Fruit fly (Drosophila melanogaster) whole organism, embryonic: Measurements from ENCODE around the gene Cerk.

Source experiments
- Ada2b ChIP-seq: fragments of 200-800 bp; sonication (Bioruptor generic); IDR thresholded peaks from 2 replicates; pipeline ENCODE4 v1.3.6; 2022; ENCODE audit warnings: missing biosample characterization, missing genetic modification characterization
- CG10147 ChIP-seq: fragments of 200-800 bp; sonication (Bioruptor generic); optimal IDR thresholded peaks from 2 replicates; lab custom pipeline; 2019; ENCODE audit warnings: missing biosample characterization, mild to moderate bottlenecking, missing genetic modification characterization, moderate library complexity
- CG10267 ChIP-seq: fragments of 200-800 bp; sonication (Bioruptor generic); optimal IDR thresholded peaks from 2 replicates; lab custom pipeline; 2018; ENCODE audit warnings: missing biosample characterization, mild to moderate bottlenecking, missing genetic modification characterization, moderate library complexity
- CG10431 ChIP-seq: fragments of 200-800 bp; sonication (Bioruptor generic); optimal IDR thresholded peaks from 3 replicates; lab custom pipeline; 2018; ENCODE audit warnings: missing biosample characterization, mild to moderate bottlenecking, missing genetic modification characterization
- CG10654 ChIP-seq: fragments of 200-800 bp; sonication (Bioruptor generic); optimal IDR thresholded peaks from 2 replicates; lab custom pipeline; 2016; ENCODE audit warnings: missing biosample characterization, missing genetic modification characterization
- CG11398 ChIP-seq: fragments of 200-800 bp; sonication (Bioruptor generic); optimal IDR thresholded peaks from 2 replicates; lab custom pipeline; 2016; ENCODE audit warnings: missing biosample characterization, missing genetic modification characterization
- CG11560 ChIP-seq: fragments of 200-800 bp; sonication (Bioruptor generic); IDR thresholded peaks from 3 replicates; pipeline ENCODE4 v1.3.6; 2022; ENCODE audit warnings: missing biosample characterization, missing genetic modification characterization
- CG13775 ChIP-seq: fragments of 200-800 bp; sonication (Bioruptor generic); optimal IDR thresholded peaks from 3 replicates; lab custom pipeline; 2017; ENCODE audit warnings: missing biosample characterization, mild to moderate bottlenecking, missing genetic modification characterization
- CG14667 ChIP-seq: fragments of 200-800 bp; sonication (Bioruptor generic); IDR thresholded peaks from 2 replicates; pipeline ENCODE4 v1.3.6; 2022; ENCODE audit warnings: missing biosample characterization, missing genetic modification characterization
- CG14860 ChIP-seq: fragments of 200-800 bp; sonication (Bioruptor generic); IDR thresholded peaks from 3 replicates; pipeline ENCODE4 v1.3.6; 2022; ENCODE audit warnings: missing biosample characterization, missing genetic modification characterization; ENCODE audit not compliant: partially characterized antibody
- CG15269 ChIP-seq: fragments of 200-800 bp; sonication (Bioruptor generic); optimal IDR thresholded peaks from 2 replicates; lab custom pipeline; 2018; ENCODE audit warnings: missing biosample characterization, mild to moderate bottlenecking, missing genetic modification characterization, moderate library complexity
- CG17612 ChIP-seq: fragments of 200-800 bp; sonication (Bioruptor generic); IDR thresholded peaks from 2 replicates; pipeline ENCODE4 v1.3.6; 2022; ENCODE audit warnings: missing biosample characterization, missing genetic modification characterization
- CG18262 ChIP-seq: fragments of 200-800 bp; optimal IDR thresholded peaks from 3 replicates; lab custom pipeline; 2019; ENCODE audit warnings: missing biosample characterization, mild to moderate bottlenecking, missing genetic modification characterization, moderate library complexity
- CG18599 ChIP-seq: fragments of 200-800 bp; sonication (Bioruptor generic); optimal IDR thresholded peaks from 3 replicates; lab custom pipeline; 2017; ENCODE audit warnings: missing biosample characterization, missing genetic modification characterization, mild to moderate bottlenecking, moderate library complexity, missing genetic modification reagents
- CG2712 ChIP-seq: fragments of 200-800 bp; optimal IDR thresholded peaks from 3 replicates; lab custom pipeline; 2019; ENCODE audit warnings: missing biosample characterization, mild to moderate bottlenecking, missing genetic modification characterization, moderate library complexity
- CG30020 ChIP-seq: fragments of 200-800 bp; optimal IDR thresholded peaks from 2 replicates; lab custom pipeline; 2019; ENCODE audit warnings: missing biosample characterization, mild to moderate bottlenecking, missing genetic modification characterization, moderate library complexity
- CG3163 ChIP-seq: fragments of 200-800 bp; sonication (Bioruptor generic); optimal IDR thresholded peaks from 3 replicates; lab custom pipeline; 2016; ENCODE audit warnings: missing biosample characterization, missing genetic modification characterization
- CG3281 ChIP-seq: fragments of 200-800 bp; sonication (Bioruptor generic); optimal IDR thresholded peaks from 3 replicates; lab custom pipeline; 2017; ENCODE audit warnings: missing biosample characterization, mild to moderate bottlenecking, missing genetic modification characterization
- CG33213 ChIP-seq: fragments of 200-800 bp; sonication (Bioruptor generic); optimal IDR thresholded peaks from 3 replicates; lab custom pipeline; 2016; ENCODE audit warnings: missing biosample characterization, missing genetic modification characterization
- CG42726 ChIP-seq: fragments of 200-800 bp; sonication (Bioruptor generic); IDR thresholded peaks from 2 replicates; pipeline ENCODE4 v1.3.6; 2022; ENCODE audit warnings: missing biosample characterization, missing genetic modification characterization; ENCODE audit not compliant: partially characterized antibody
- CG4424 ChIP-seq: fragments of 200-800 bp; sonication (Bioruptor generic); optimal IDR thresholded peaks from 3 replicates; lab custom pipeline; 2016; ENCODE audit warnings: missing biosample characterization, missing genetic modification characterization
- CG4854 ChIP-seq: fragments of 200-800 bp; sonication (Bioruptor generic); optimal IDR thresholded peaks from 2 replicates; lab custom pipeline; 2016; ENCODE audit warnings: missing biosample characterization, missing genetic modification characterization, inconsistent platforms
- Dp ChIP-seq: fragments of 200-800 bp; sonication (Bioruptor generic); optimal IDR thresholded peaks from 2 replicates; lab custom pipeline; 2018; ENCODE audit warnings: missing biosample characterization, mild to moderate bottlenecking, missing genetic modification characterization, moderate library complexity
- Fer1 ChIP-seq: fragments of 200-800 bp; sonication (Bioruptor generic); optimal IDR thresholded peaks from 2 replicates; lab custom pipeline; 2017; ENCODE audit warnings: missing biosample characterization, mild to moderate bottlenecking, missing genetic modification characterization
- GATAe ChIP-seq: fragments of 200-800 bp; sonication (Bioruptor generic); conservative IDR thresholded peaks from 2 replicates; pipeline ENCODE4 v1.3.6; 2022; ENCODE audit warnings: missing biosample characterization, missing genetic modification characterization
- Gsc ChIP-seq: fragments of 200-800 bp; sonication (Bioruptor generic); IDR thresholded peaks from 2 replicates; pipeline ENCODE4 v1.3.6; 2022; ENCODE audit warnings: missing biosample characterization, missing genetic modification characterization
- Hey ChIP-seq: fragments of 200-800 bp; sonication (Bioruptor generic); optimal IDR thresholded peaks from 3 replicates; lab custom pipeline; 2018; ENCODE audit warnings: missing biosample characterization, mild to moderate bottlenecking, missing genetic modification characterization
- Hsf ChIP-seq: fragments of 200-800 bp; sonication (Bioruptor generic); optimal IDR thresholded peaks from 3 replicates; lab custom pipeline; 2016; ENCODE audit warnings: missing biosample characterization, missing genetic modification characterization
- Meics ChIP-seq: fragments of 200-800 bp; sonication (Bioruptor generic); optimal IDR thresholded peaks from 2 replicates; lab custom pipeline; 2017; ENCODE audit warnings: missing biosample characterization, mild to moderate bottlenecking, missing genetic modification characterization
- NK7.1 ChIP-seq: fragments of 200-800 bp; sonication (Bioruptor generic); optimal IDR thresholded peaks from 3 replicates; lab custom pipeline; 2016; ENCODE audit warnings: missing biosample characterization, missing genetic modification characterization
- Nf-YB ChIP-seq: fragments of 200-800 bp; sonication (Bioruptor generic); optimal IDR thresholded peaks from 3 replicates; lab custom pipeline; 2019; ENCODE audit warnings: missing biosample characterization, mild to moderate bottlenecking, missing genetic modification characterization, moderate library complexity
- Nf-YC ChIP-seq: fragments of 200-800 bp; optimal IDR thresholded peaks from 3 replicates; lab custom pipeline; 2019; ENCODE audit warnings: missing biosample characterization, mild to moderate bottlenecking, missing genetic modification characterization, moderate library complexity
- Oli ChIP-seq: fragments of 200-800 bp; sonication (Bioruptor generic); optimal IDR thresholded peaks from 2 replicates; lab custom pipeline; 2018; ENCODE audit warnings: missing biosample characterization, mild to moderate bottlenecking, missing genetic modification characterization, moderate library complexity
- Rfx ChIP-seq: fragments of 200-800 bp; sonication (Bioruptor generic); IDR thresholded peaks from 2 replicates; pipeline ENCODE4 v1.3.6; 2022; ENCODE audit warnings: missing biosample characterization, missing genetic modification characterization
- YL-1 ChIP-seq: fragments of 200-800 bp; sonication (Bioruptor generic); optimal IDR thresholded peaks from 3 replicates; lab custom pipeline; 2017; ENCODE audit warnings: missing biosample characterization, mild to moderate bottlenecking, missing genetic modification characterization
- br ChIP-seq: fragments of >200 bp; optimal IDR thresholded peaks from 2 replicates; lab custom pipeline; 2017
- btn ChIP-seq: fragments of 200-800 bp; sonication (Bioruptor generic); optimal IDR thresholded peaks from 2 replicates; lab custom pipeline; 2016; ENCODE audit warnings: missing biosample characterization, missing genetic modification characterization
- da ChIP-seq: fragments of 200-800 bp; sonication (Bioruptor generic); optimal IDR thresholded peaks from 2 replicates; lab custom pipeline; 2016; ENCODE audit warnings: missing biosample characterization, missing genetic modification characterization
- fd102C ChIP-seq: fragments of 200-800 bp; sonication (Bioruptor generic); optimal IDR thresholded peaks from 2 replicates; lab custom pipeline; 2018; ENCODE audit warnings: missing biosample characterization, mild to moderate bottlenecking, missing genetic modification characterization, moderate library complexity
- gro ChIP-seq: fragments of 200-800 bp; sonication (Bioruptor generic); optimal IDR thresholded peaks from 2 replicates; lab custom pipeline; 2016; ENCODE audit warnings: missing biosample characterization, missing genetic modification characterization
- hbn ChIP-seq: fragments of 200-800 bp; sonication (Bioruptor generic); IDR thresholded peaks from 2 replicates; pipeline ENCODE4 v1.3.6; 2022; ENCODE audit warnings: missing biosample characterization, missing genetic modification characterization; ENCODE audit not compliant: partially characterized antibody
- her ChIP-seq: fragments of 200-800 bp; sonication (Bioruptor generic); optimal IDR thresholded peaks from 2 replicates; lab custom pipeline; 2016; ENCODE audit warnings: missing biosample characterization, missing genetic modification characterization
- oc ChIP-seq: fragments of 200-800 bp; sonication (Bioruptor generic); optimal IDR thresholded peaks from 2 replicates; lab custom pipeline; 2018; ENCODE audit warnings: missing biosample characterization, mild to moderate bottlenecking, missing genetic modification characterization, moderate library complexity
- row ChIP-seq: fragments of 200-800 bp; sonication (Bioruptor generic); IDR thresholded peaks from 3 replicates; pipeline ENCODE4 v1.3.6; 2022; ENCODE audit warnings: missing biosample characterization, missing genetic modification characterization
- sim ChIP-seq: fragments of 200-800 bp; sonication (Bioruptor generic); IDR thresholded peaks from 2 replicates; pipeline ENCODE4 v1.3.6; 2022; ENCODE audit warnings: missing biosample characterization, missing genetic modification characterization
- sisA ChIP-seq: fragments of 200-800 bp; sonication (Bioruptor generic); IDR thresholded peaks from 2 replicates; pipeline ENCODE4 v1.3.6; 2022; ENCODE audit warnings: missing biosample characterization, missing genetic modification characterization
- sna ChIP-seq: fragments of 200-800 bp; sonication (Bioruptor generic); IDR thresholded peaks from 2 replicates; pipeline ENCODE4 v1.3.6; 2022; ENCODE audit warnings: missing biosample characterization, missing genetic modification characterization; ENCODE audit not compliant: partially characterized antibody
- sug ChIP-seq: fragments of 200-800 bp; optimal IDR thresholded peaks from 2 replicates; lab custom pipeline; 2019; ENCODE audit warnings: missing biosample characterization, mild to moderate bottlenecking, missing genetic modification characterization, moderate library complexity
- trem ChIP-seq: fragments of 200-800 bp; optimal IDR thresholded peaks from 3 replicates; lab custom pipeline; 2019; ENCODE audit warnings: missing biosample characterization, mild to moderate bottlenecking, missing genetic modification characterization, moderate library complexity
- usp ChIP-seq: fragments of >200 bp; optimal IDR thresholded peaks from 2 replicates; lab custom pipeline; 2017; ENCODE audit warnings: missing biosample characterization, missing genetic modification characterization
- vnd ChIP-seq: fragments of 200-800 bp; sonication (Bioruptor generic); IDR thresholded peaks from 3 replicates; pipeline ENCODE4 v1.3.6; 2022; ENCODE audit warnings: missing biosample characterization, missing genetic modification characterization; ENCODE audit not compliant: partially characterized antibody
- zfh1 ChIP-seq: fragments of 200-800 bp; sonication (Bioruptor generic); IDR thresholded peaks from 3 replicates; pipeline ENCODE4 v1.3.6; 2022; ENCODE audit warnings: missing biosample characterization, missing genetic modification characterization

The Cerk gene

dm6 chr3R:5371563-5371962 is 3.5 kb upstream of the Cerk start, which contains the start of gene Polr2F (continued):
- TF ChIP-seq CG2712 (tag; lab: Kevin White, UChicago), result peak; percentile 73
- TF ChIP-seq oc (tag; lab: Kevin White, UChicago), result peak; percentile 46
- peak; percentile 54 for TF ChIP-seq CG18262 (tag; lab: Kevin White, UChicago)
- TF ChIP-seq GATAe, result peak; percentile 34; the same call in 1 of the 2 replicates
- TF ChIP-seq Nf-YB (GFP tag; lab: Kevin White, UChicago), result no peak
- peak; percentile 92 for TF ChIP-seq Hsf (GFP tag; lab: Kevin White, UChicago)
- no peak for TF ChIP-seq vnd (GFP tag; lab: Robert Waterston, UW)
- TF ChIP-seq da, result peak; percentile 76
- TF ChIP-seq NK7.1 (GFP tag; lab: Kevin White, UChicago), result peak; percentile 77
- peak; percentile 76 for TF ChIP-seq Meics (GFP tag; lab: Kevin White, UChicago)
- peak; percentile 9 for TF ChIP-seq fd102C (GFP tag; lab: Kevin White, UChicago)
- TF ChIP-seq Rfx (GFP tag; lab: Robert Waterston, UW), result peak; percentile 94
- TF ChIP-seq CG33213 (GFP tag; lab: Kevin White, UChicago), result peak; percentile 90
- TF ChIP-seq gro, result peak; percentile 96
- TF ChIP-seq zfh1, result peak; percentile 81
- peak; percentile 70 for TF ChIP-seq Nf-YC (tag; lab: Kevin White, UChicago)
- peak; percentile 29 for TF ChIP-seq Oli (tag; lab: Kevin White, UChicago)
- no peak for TF ChIP-seq br
- TF ChIP-seq Fer1, result peak; percentile 79
- TF ChIP-seq trem (tag; lab: Kevin White, UChicago), result peak; percentile 63
- peak; percentile 69 for TF ChIP-seq CG3281 (GFP tag; lab: Kevin White, UChicago)
- peak; percentile 42; the same call in 1 of the 2 replicates for TF ChIP-seq Ada2b (GFP tag; lab: Robert Waterston, UW)
- TF ChIP-seq CG11560 (tag; lab: Robert Waterston, UW), result peak; percentile 100
- peak; percentile 64 for TF ChIP-seq CG13775
- peak; percentile 95 for TF ChIP-seq Dp (GFP tag; lab: Kevin White, UChicago)
- peak; percentile 81 for TF ChIP-seq CG3163 (GFP tag; lab: Kevin White, UChicago)
- peak; percentile 59 for TF ChIP-seq CG17612 (GFP tag; lab: Robert Waterston, UW)
- peak; percentile 61 for TF ChIP-seq Hey (tag; lab: Kevin White, UChicago)
- no peak for TF ChIP-seq usp
- no peak for TF ChIP-seq Gsc (GFP tag; lab: Robert Waterston, UW)
- TF ChIP-seq CG11398 (GFP tag; lab: Kevin White, UChicago), result peak; percentile 79
- peak; percentile 82 for TF ChIP-seq CG18599 (GFP tag; lab: Kevin White, UChicago)

dm6 chr3R:5369490-5370001 is 1.4 kb upstream of the Cerk start, which contains the start of the genes CG31542 and CG34277:
Gene CG31542 (plus strand): TSS chr3R:5369540.
Gene CG34277 (plus strand): TSS chr3R:5369540.
- TF ChIP-seq CG10654 (no peak), sisA (GFP tag; lab: Robert Waterston, UW) (no peak), CG42726 (no peak), sug (tag; lab: Kevin White, UChicago) (no peak), row (GFP tag; lab: Robert Waterston, UW) (no peak), CG15269 (tag; lab: Kevin White, UChicago) (no peak), CG14860 (no peak), CG4854 (GFP tag; lab: Kevin White, UChicago) (no peak), hbn (GFP tag; lab: Robert Waterston, UW) (0 out of 2 replicates have a peak, but pooled peaks have one; percentile 17), CG10267 (tag; lab: Kevin White, UChicago) (no peak), her (GFP tag; lab: Kevin White, UChicago) (no peak), btn (no peak), YL-1 (GFP tag; lab: Kevin White, UChicago) (no peak), sim (GFP tag; lab: Robert Waterston, UW) (no peak), CG4424 (no peak), CG14667 (peak; percentile 53; the same call in 1 of the 2 replicates), CG10431 (GFP tag; lab: Kevin White, UChicago) (no peak), CG10147 (GFP tag; lab: Kevin White, UChicago) (no peak), sna (no peak), CG30020 (no peak)
